Worm (Caenorhabditis elegans) whole organism, midembryonic: ENCODE measurements around the gene math-23.

Experiments used
- T22C8.4 ChIP-seq: fragments of 200-800 bp; sonication (Bioruptor generic); IDR thresholded peaks from 2 replicates; pipeline ENCODE4 v1.3.6; 2022; ENCODE audit warnings: missing genetic modification characterization, missing compliant biosample characterization
- flt-1 ChIP-seq: fragments of 200-800 bp; sonication (Bioruptor generic); IDR thresholded peaks from 2 replicates; pipeline ENCODE4 v1.3.6; 2022; ENCODE audit warnings: missing genetic modification characterization, missing compliant biosample characterization
- klf-2 ChIP-seq: fragments of 200-800 bp; sonication (Bioruptor generic); conservative IDR thresholded peaks from 2 replicates; pipeline ENCODE4 v1.3.6; 2022; ENCODE audit warnings: missing genetic modification reagents, missing genetic modification characterization, missing compliant biosample characterization
- med-1 ChIP-seq: sonication (generic microtip); optimal IDR thresholded peaks from 2 replicates; lab custom pipeline; 2017; ENCODE audit warnings: missing genetic modification characterization, mild to moderate bottlenecking, missing compliant biosample characterization, antibody characterized with exemption, missing genetic modification reagents; ENCODE audit not compliant: insufficient read depth
- tab-1 ChIP-seq: fragments of 200-800 bp; sonication (Bioruptor generic); IDR thresholded peaks from 2 replicates; pipeline ENCODE4 v1.3.6; 2022; ENCODE audit warnings: missing genetic modification characterization, missing compliant biosample characterization
- ztf-29 ChIP-seq: fragments of 200-800 bp; sonication (Bioruptor generic); IDR thresholded peaks from 2 replicates; pipeline ENCODE4 v1.3.6; 2022; ENCODE audit warnings: missing genetic modification reagents, missing genetic modification characterization, missing compliant biosample characterization

DNA sequence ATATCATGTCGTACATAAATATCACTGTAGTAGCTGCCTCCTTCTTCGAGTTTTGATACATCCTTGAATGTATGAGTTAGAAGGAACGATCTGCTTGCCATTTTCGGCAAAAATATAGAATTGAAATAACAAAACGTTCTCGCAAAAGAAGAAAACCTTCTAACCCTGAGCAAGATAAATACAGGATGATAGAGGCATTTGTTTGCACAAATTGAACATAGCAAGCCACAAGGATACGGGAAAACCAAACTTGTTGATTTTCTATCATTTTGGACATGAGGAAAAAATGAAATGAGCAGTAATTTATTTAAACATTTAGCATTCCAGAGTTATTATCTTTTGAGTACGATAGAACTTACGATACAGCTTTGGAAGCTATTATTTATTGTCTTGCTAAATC is 13.0 kb upstream of the math-23 start, which contains the start of gene math-8:
- TF ChIP-seq ztf-29 (GFP tag; lab: Robert Waterston, UW) (no peak), flt-1 (GFP tag; lab: Robert Waterston, UW) (no peak), med-1 (no peak), klf-2 (GFP tag; lab: Robert Waterston, UW) (no peak), tab-1 (GFP tag; lab: Robert Waterston, UW) (no peak), T22C8.4 (GFP tag; lab: Robert Waterston, UW) (no peak)
